Fruit fly (Drosophila melanogaster): ENCODE measurements around the gene cact.

DNA sequence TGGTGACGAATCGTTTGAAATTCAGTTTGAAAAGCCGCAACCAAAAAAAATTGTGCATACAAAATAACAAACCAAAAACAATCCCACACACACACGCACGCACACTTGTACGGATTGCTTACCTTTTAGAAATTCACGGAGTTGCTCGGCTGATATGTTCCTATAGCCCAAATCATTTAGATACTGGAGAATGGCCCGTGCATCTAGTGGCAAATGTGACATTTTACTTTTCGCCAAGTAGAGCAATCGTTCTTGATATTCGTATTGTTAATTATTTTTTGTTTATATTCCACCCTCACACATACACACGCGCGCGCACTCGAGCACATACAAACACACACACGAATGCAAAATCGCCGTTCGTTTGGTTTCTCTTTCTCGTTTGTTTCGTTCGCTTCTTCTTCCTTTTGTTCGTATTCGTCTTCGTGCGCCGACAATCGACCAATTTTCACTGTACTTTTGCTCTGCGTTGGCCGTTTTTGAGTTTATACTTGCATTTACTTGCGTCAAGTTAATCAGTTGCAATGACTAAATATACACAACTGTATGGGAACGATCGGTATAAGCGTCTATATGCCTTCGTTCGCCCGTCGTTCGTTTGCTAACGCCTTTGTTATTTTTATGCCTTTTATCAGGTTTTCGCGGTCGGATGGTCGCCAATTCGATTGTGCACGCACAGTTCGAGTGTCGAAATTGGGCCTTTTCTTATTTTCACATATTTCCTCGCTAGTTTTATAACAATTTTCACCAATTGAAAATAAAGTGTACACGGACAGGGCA lies 26.0 kb upstream of the cact start:
- TF ChIP-seq toe (GFP tag; optimal IDR thresholded peaks at IDR 0.05) (no peak), CG7045 (GFP tag; optimal IDR thresholded peaks at IDR 0.05) (no peak), CG33017 (tag; optimal IDR thresholded peaks at IDR 0.05) (no peak), CG5204 (GFP tag; optimal IDR thresholded peaks at IDR 0.05) (no peak), CG11617 (GFP tag; optimal IDR thresholded peaks at IDR 0.05) (no peak), Clk (GFP tag; optimal IDR thresholded peaks at IDR 0.05) (no peak), cnc (optimal IDR thresholded peaks at IDR 0.05) (no peak), tj (GFP tag; optimal IDR thresholded peaks at IDR 0.05) (no peak)
